Worm (Caenorhabditis elegans) whole organism, late embryonic: Measurements from ENCODE around the gene srh-246.

ENCODE experiments used
- C08G9.2 ChIP-seq: sonication (generic microtip); optimal IDR thresholded peaks from 2 replicates; lab custom pipeline; 2016; ENCODE audit warnings: mild to moderate bottlenecking, missing genetic modification characterization, moderate library complexity, missing compliant biosample characterization
- K02D7.2 ChIP-seq: sonication (generic microtip); optimal IDR thresholded peaks from 2 replicates; lab custom pipeline; 2017; ENCODE audit warnings: mild to moderate bottlenecking, missing genetic modification characterization, missing compliant biosample characterization
- K09A11.1 ChIP-seq: sonication (generic microtip); optimal IDR thresholded peaks from 2 replicates; lab custom pipeline; 2017; ENCODE audit warnings: antibody characterized with exemption, mild to moderate bottlenecking, missing genetic modification characterization, missing compliant biosample characterization; ENCODE audit not compliant: insufficient read depth
- ceh-18 ChIP-seq: sonication (generic microtip); optimal IDR thresholded peaks from 2 replicates; lab custom pipeline; 2016; ENCODE audit warnings: missing genetic modification characterization, missing compliant biosample characterization
- ceh-2 ChIP-seq: sonication (generic microtip); optimal IDR thresholded peaks from 2 replicates; lab custom pipeline; 2016; ENCODE audit warnings: missing genotype, missing genetic modification characterization, missing compliant biosample characterization
- ceh-24 ChIP-seq: sonication (generic microtip); optimal IDR thresholded peaks from 2 replicates; lab custom pipeline; 2016; ENCODE audit warnings: mild to moderate bottlenecking, missing genetic modification characterization, missing compliant biosample characterization
- ceh-34 ChIP-seq: sonication (generic microtip); optimal IDR thresholded peaks from 2 replicates; lab custom pipeline; 2016; ENCODE audit warnings: mild to moderate bottlenecking, missing genetic modification characterization, missing compliant biosample characterization
- ceh-45 ChIP-seq: fragments of 200-800 bp; sonication (Bioruptor generic); IDR thresholded peaks from 2 replicates; pipeline ENCODE4 v1.3.6; 2022; ENCODE audit warnings: missing genetic modification reagents, missing genetic modification characterization, missing compliant biosample characterization
- ceh-6 ChIP-seq: fragments of 200-800 bp; sonication (Bioruptor generic); optimal IDR thresholded peaks from 2 replicates; lab custom pipeline; 2018; ENCODE audit warnings: mild to moderate bottlenecking, missing genetic modification characterization, missing compliant biosample characterization
- ceh-9 ChIP-seq: sonication (generic microtip); optimal IDR thresholded peaks from 2 replicates; lab custom pipeline; 2016; ENCODE audit warnings: mild to moderate bottlenecking, missing genetic modification characterization, inconsistent platforms, missing compliant biosample characterization
- che-1 ChIP-seq: sonication (generic microtip); optimal IDR thresholded peaks from 2 replicates; lab custom pipeline; 2016; ENCODE audit warnings: mild to moderate bottlenecking, missing genetic modification characterization, missing compliant biosample characterization
- dmd-4 ChIP-seq: sonication (generic microtip); optimal IDR thresholded peaks from 2 replicates; lab custom pipeline; 2016; ENCODE audit warnings: borderline replicate concordance, missing genetic modification characterization, missing compliant biosample characterization
- dve-1 ChIP-seq: sonication (generic microtip); optimal IDR thresholded peaks from 2 replicates; lab custom pipeline; 2017; ENCODE audit warnings: antibody characterized with exemption, mild to moderate bottlenecking, missing genetic modification characterization, missing compliant biosample characterization
- elt-2 ChIP-seq: sonication (generic microtip); optimal IDR thresholded peaks from 2 replicates; lab custom pipeline; 2016; ENCODE audit warnings: missing genetic modification reagents, missing genetic modification characterization, missing compliant biosample characterization
- fkh-10 ChIP-seq: fragments of 150-350 bp; optimal IDR thresholded peaks from 2 replicates; lab custom pipeline; 2014; ENCODE audit warnings: missing biosample characterization, missing genetic modification reagents, missing genetic modification characterization
- fkh-6 ChIP-seq: sonication (generic microtip); optimal IDR thresholded peaks from 2 replicates; lab custom pipeline; 2016; ENCODE audit warnings: missing genetic modification characterization, missing compliant biosample characterization
- gmeb-2 ChIP-seq: sonication (generic microtip); optimal IDR thresholded peaks from 2 replicates; lab custom pipeline; 2016; ENCODE audit warnings: missing genetic modification characterization, inconsistent platforms, missing compliant biosample characterization
- hlh-13 ChIP-seq: fragments of 200-800 bp; sonication (Bioruptor generic); optimal IDR thresholded peaks from 2 replicates; lab custom pipeline; 2018; ENCODE audit warnings: mild to moderate bottlenecking, missing genetic modification characterization, missing compliant biosample characterization
- hlh-8 ChIP-seq: sonication (generic microtip); optimal IDR thresholded peaks from 2 replicates; lab custom pipeline; 2016; ENCODE audit warnings: missing genotype, missing genetic modification characterization, missing compliant biosample characterization
- lim-6 ChIP-seq: sonication (generic microtip); optimal IDR thresholded peaks from 2 replicates; lab custom pipeline; 2016; ENCODE audit warnings: missing genetic modification characterization, missing compliant biosample characterization
- lin-11 ChIP-seq: fragments of 200-800 bp; sonication (Bioruptor generic); optimal IDR thresholded peaks from 2 replicates; lab custom pipeline; 2018; ENCODE audit warnings: mild to moderate bottlenecking, missing genetic modification characterization, missing compliant biosample characterization
- madf-2 ChIP-seq: sonication (generic microtip); optimal IDR thresholded peaks from 2 replicates; lab custom pipeline; 2017; ENCODE audit warnings: missing genetic modification characterization, missing compliant biosample characterization
- nhr-232 ChIP-seq: sonication (generic microtip); optimal IDR thresholded peaks from 2 replicates; lab custom pipeline; 2016; ENCODE audit warnings: missing genetic modification characterization, missing compliant biosample characterization
- npax-4 ChIP-seq: sonication (generic microtip); optimal IDR thresholded peaks from 2 replicates; lab custom pipeline; 2016; ENCODE audit warnings: missing genetic modification characterization, missing compliant biosample characterization
- pat-9 ChIP-seq: fragments of 200-800 bp; sonication (Bioruptor generic); optimal IDR thresholded peaks from 2 replicates; lab custom pipeline; 2018; ENCODE audit warnings: mild to moderate bottlenecking, missing genetic modification characterization, moderate library complexity, missing compliant biosample characterization
- pha-4 ChIP-seq: fragments of 150-350 bp; optimal IDR thresholded peaks from 2 replicates; lab custom pipeline; 2018; ENCODE audit warnings: missing biosample characterization, missing genetic modification reagents, missing genetic modification characterization
- pqm-1 ChIP-seq: sonication (generic microtip); optimal IDR thresholded peaks from 2 replicates; lab custom pipeline; 2016; ENCODE audit warnings: missing genetic modification characterization, missing compliant biosample characterization
- pros-1 ChIP-seq: fragments of 150-350 bp; optimal IDR thresholded peaks from 2 replicates; lab custom pipeline; 2014; ENCODE audit warnings: missing biosample characterization, missing genetic modification reagents, missing genetic modification characterization
- ref-2 ChIP-seq: sonication (generic microtip); optimal IDR thresholded peaks from 2 replicates; lab custom pipeline; 2016; ENCODE audit warnings: missing genetic modification characterization, missing compliant biosample characterization
- rnt-1 ChIP-seq: sonication (generic microtip); optimal IDR thresholded peaks from 2 replicates; lab custom pipeline; 2016; ENCODE audit warnings: missing genetic modification characterization, missing compliant biosample characterization
- sdc-2 ChIP-seq: sonication (generic microtip); optimal IDR thresholded peaks from 2 replicates; lab custom pipeline; 2016; ENCODE audit warnings: missing genotype, missing genetic modification characterization, missing compliant biosample characterization
- sox-2 ChIP-seq: fragments of 200-800 bp; sonication (Bioruptor generic); IDR thresholded peaks from 2 replicates; pipeline ENCODE4 v1.3.6; 2022; ENCODE audit warnings: missing genetic modification reagents, missing genetic modification characterization, missing compliant biosample characterization
- sox-4 ChIP-seq: sonication (generic microtip); optimal IDR thresholded peaks from 2 replicates; lab custom pipeline; 2017; ENCODE audit warnings: mild to moderate bottlenecking, missing genetic modification characterization, inconsistent platforms, missing compliant biosample characterization
- syd-9 ChIP-seq: sonication (generic microtip); optimal IDR thresholded peaks from 2 replicates; lab custom pipeline; 2016; ENCODE audit warnings: mild to moderate bottlenecking, missing genetic modification characterization, moderate library complexity, missing compliant biosample characterization
- unc-3 ChIP-seq, 2 experiments: fragments of 200-800 bp in 1 of 2; sonication (Bioruptor generic) in 1 of 2; sonication (generic microtip) in 1 of 2; conservative IDR thresholded peaks in 1 of 2; optimal IDR thresholded peaks in 1 of 2; 2 replicates each; pipeline versions ENCODE4 v1.3.6 to Lab custom; 2016 to 2022; ENCODE audit warnings: missing compliant biosample characterization in 2 of 2, missing genetic modification characterization in 2 of 2, missing genetic modification reagents in 1 of 2
- unc-55 ChIP-seq: sonication (generic microtip); optimal IDR thresholded peaks from 2 replicates; lab custom pipeline; 2017; ENCODE audit warnings: missing biosample characterization, missing genetic modification reagents, missing genetic modification characterization
- unc-86 ChIP-seq: sonication (generic microtip); optimal IDR thresholded peaks from 2 replicates; lab custom pipeline; 2016; ENCODE audit warnings: missing genetic modification characterization, missing compliant biosample characterization

srh-246 gene

DNA sequence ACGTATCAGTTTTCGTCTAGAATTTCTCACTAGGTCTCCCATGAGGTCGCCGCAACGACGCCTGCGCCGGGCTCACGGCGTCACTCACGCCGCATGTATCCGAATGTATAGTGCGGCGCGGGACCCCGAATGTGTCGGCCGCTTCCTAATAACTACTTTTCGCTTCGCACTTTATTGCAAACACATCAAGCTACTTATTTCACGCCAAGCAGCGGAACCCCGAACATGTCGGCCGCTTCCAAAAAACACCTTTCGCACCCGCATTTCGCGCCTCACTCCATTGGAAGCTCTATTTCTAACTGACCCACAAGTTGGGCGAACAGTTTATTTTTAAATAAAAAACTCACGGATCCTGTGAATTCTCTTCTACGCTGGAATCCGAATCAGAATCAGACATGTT, 18.5 kb upstream of the srh-246 start:
- TF ChIP-seq hlh-13 = no peak
- TF ChIP-seq dmd-4 (tag; lab: Kevin White, UChicago) = no peak
- TF ChIP-seq sdc-2 (tag; lab: Kevin White, UChicago) = no peak
- no peak for TF ChIP-seq lim-6 (tag; lab: Kevin White, UChicago)
- TF ChIP-seq pat-9 (tag; lab: Kevin White, UChicago) = no peak
- no peak for TF ChIP-seq ceh-34 (tag; lab: Kevin White, UChicago)
- TF ChIP-seq pha-4 (tag; lab: Kevin White, UChicago) = no peak

DNA sequence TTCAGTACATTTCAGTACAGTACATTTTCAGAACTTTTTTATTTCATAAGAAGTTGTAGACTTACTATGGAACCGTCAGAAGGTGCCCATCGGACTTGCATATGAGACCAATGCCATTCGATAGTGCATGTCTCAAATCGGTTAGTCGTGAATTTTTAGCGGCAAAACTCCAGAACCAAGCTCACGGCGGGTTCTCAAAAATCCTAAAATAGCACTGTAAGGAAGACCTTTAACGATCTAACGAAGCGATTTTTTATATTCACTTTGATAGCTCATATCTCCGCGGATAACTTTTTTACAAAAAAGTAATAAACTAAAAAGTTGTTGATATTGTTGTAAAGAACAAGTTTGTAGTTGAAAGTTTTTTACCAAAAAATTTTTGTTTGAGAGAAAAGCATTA, 16.6 kb upstream of the srh-246 start, which contains the start of gene sru-25:
Gene sru-25 (minus strand): TSS at position 101 of the 400 bp plus-strand sequence.
- TF ChIP-seq ceh-45 (GFP tag; lab: Robert Waterston, UW) (no peak), lin-11 (tag; lab: Kevin White, UChicago) (no peak), dmd-4 (tag; lab: Kevin White, UChicago) (no peak), dve-1 (tag; lab: Kevin White, UChicago) (no peak), nhr-232 (tag; lab: Kevin White, UChicago) (no peak), che-1 (tag; lab: Kevin White, UChicago) (no peak), unc-86 (tag; lab: Kevin White, UChicago) (no peak), sdc-2 (tag; lab: Kevin White, UChicago) (no peak), pqm-1 (tag; lab: Kevin White, UChicago) (no peak), C08G9.2 (tag; lab: Kevin White, UChicago) (no peak), pros-1 (no peak), elt-2 (tag; lab: Kevin White, UChicago) (no peak), sox-2 (GFP tag; lab: Robert Waterston, UW) (no peak), gmeb-2 (tag; lab: Kevin White, UChicago) (no peak), fkh-6 (tag; lab: Kevin White, UChicago) (no peak), rnt-1 (tag; lab: Kevin White, UChicago) (no peak), ceh-9 (no peak), sox-4 (tag; lab: Kevin White, UChicago) (no peak), ceh-18 (tag; lab: Kevin White, UChicago) (no peak)

DNA sequence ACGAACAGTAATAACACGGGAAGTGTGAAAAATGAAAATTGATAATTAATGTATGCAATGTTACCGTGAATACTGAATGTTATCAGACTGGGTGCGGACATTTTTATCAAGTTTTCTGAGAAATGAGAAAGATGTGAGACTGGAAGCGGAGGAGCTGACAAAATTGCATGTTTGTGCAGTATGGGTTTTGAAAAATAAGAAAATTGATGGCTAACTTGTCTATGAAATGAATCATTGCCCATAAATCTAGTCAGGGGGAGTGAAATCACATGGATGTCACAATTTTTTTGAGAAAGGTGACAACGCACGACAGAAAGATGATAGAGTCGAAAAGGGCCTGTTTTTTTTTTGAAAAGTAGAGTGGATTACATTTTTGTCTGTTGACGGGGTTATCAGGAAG, 13.8 kb upstream of the srh-246 start, which contains the start of gene sru-24:
Gene sru-24 (minus strand): TSS at position 101 of the 400 bp plus-strand sequence.
- TF ChIP-seq syd-9 (tag; lab: Kevin White, UChicago) = no peak
- TF ChIP-seq ceh-6 (GFP tag; lab: Kevin White, UChicago) = no peak
- TF ChIP-seq unc-3 (GFP tag; conservative IDR thresholded peaks at IDR 0.05; lab: Robert Waterston, UW) = no peak
- TF ChIP-seq unc-3 (tag; optimal IDR thresholded peaks at IDR 0.05; lab: Kevin White, UChicago) = no peak
- TF ChIP-seq ceh-24 = no peak
- TF ChIP-seq sdc-2 (tag; lab: Kevin White, UChicago) = no peak
- TF ChIP-seq unc-86 (tag; lab: Kevin White, UChicago) = no peak
- TF ChIP-seq hlh-8 (tag; lab: Kevin White, UChicago) = no peak
- no peak for TF ChIP-seq ceh-9
- no peak for TF ChIP-seq sox-2 (GFP tag; lab: Robert Waterston, UW)
- TF ChIP-seq ceh-34 (tag; lab: Kevin White, UChicago) = no peak
- TF ChIP-seq, all 69 proteins: peak for 0

DNA sequence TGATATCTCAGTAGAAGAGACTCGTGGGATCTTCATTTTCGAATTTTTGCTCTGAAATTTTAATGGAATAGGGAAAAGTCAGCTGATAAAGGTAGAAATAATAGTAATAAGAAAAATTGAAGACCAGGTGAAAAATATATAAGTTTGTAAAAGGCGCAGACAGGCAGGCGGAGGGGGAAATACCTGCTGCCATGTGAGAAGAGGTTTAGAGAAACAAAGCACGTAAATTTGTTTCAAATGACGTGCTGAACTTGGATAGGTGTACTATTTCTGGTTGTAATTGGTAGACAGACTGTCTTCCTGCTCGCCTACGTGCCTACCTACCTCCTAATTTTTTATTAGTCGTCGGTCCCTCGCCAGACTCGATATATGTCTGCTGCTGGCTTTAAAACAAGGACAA, 9.9 kb upstream of the srh-246 start, which contains the start of gene nhr-180:
Gene nhr-180 (minus strand): TSS at position 52 of the 400 bp plus-strand sequence.
- no peak for TF ChIP-seq sox-2 (GFP tag; lab: Robert Waterston, UW)
- TF ChIP-seq ceh-34 (tag; lab: Kevin White, UChicago) = no peak
- no peak for TF ChIP-seq ref-2 (tag; lab: Kevin White, UChicago)
- no peak for TF ChIP-seq K02D7.2 (tag; lab: Kevin White, UChicago)
- no peak for TF ChIP-seq npax-4 (tag; lab: Kevin White, UChicago)
- no peak for TF ChIP-seq K09A11.1
- no peak for TF ChIP-seq ceh-2
- no peak for TF ChIP-seq lin-11 (tag; lab: Kevin White, UChicago)
- no peak for TF ChIP-seq unc-55
- TF ChIP-seq fkh-10 (GFP tag; lab: Kevin White, UChicago) = no peak
- TF ChIP-seq madf-2 = no peak
